Worm (Caenorhabditis elegans) whole organism, young adult: ENCODE measurements around the gene K09E9.1.

Experiments
- B0019.2 ChIP-seq: fragments of 200-800 bp; sonication (Bioruptor generic); conservative IDR thresholded peaks from 2 replicates; pipeline ENCODE4 v1.3.6; 2022; ENCODE audit warnings: missing genetic modification reagents, missing genetic modification characterization, missing compliant biosample characterization
- B0336.3 ChIP-seq: fragments of 200-800 bp; sonication (Bioruptor generic); IDR thresholded peaks from 2 replicates; pipeline ENCODE4 v1.3.6; 2022; ENCODE audit warnings: missing genetic modification characterization, missing compliant biosample characterization
- F57A8.1 ChIP-seq: fragments of 200-800 bp; sonication (Bioruptor generic); optimal IDR thresholded peaks from 2 replicates; lab custom pipeline; 2018; ENCODE audit warnings: mild to moderate bottlenecking, missing genetic modification characterization, moderate library complexity, missing compliant biosample characterization
- T26A5.8 ChIP-seq: sonication (generic microtip); optimal IDR thresholded peaks from 2 replicates; lab custom pipeline; 2016; ENCODE audit warnings: missing genetic modification characterization, missing compliant biosample characterization
- Y95B8A.8 ChIP-seq: fragments of 200-800 bp; sonication (Bioruptor generic); IDR thresholded peaks from 2 replicates; pipeline ENCODE4 v1.3.6; 2022; ENCODE audit warnings: missing genetic modification reagents, missing genetic modification characterization, missing compliant biosample characterization
- ZK185.1 ChIP-seq: sonication (generic microtip); optimal IDR thresholded peaks from 2 replicates; lab custom pipeline; 2016; ENCODE audit warnings: mild to moderate bottlenecking, missing genetic modification characterization, missing compliant biosample characterization; ENCODE audit not compliant: poor library complexity, severe bottlenecking
- akir-1 ChIP-seq: fragments of 200-800 bp; sonication (Bioruptor generic); optimal IDR thresholded peaks from 2 replicates; lab custom pipeline; 2018; ENCODE audit warnings: mild to moderate bottlenecking, missing genetic modification characterization, moderate library complexity, missing compliant biosample characterization
- ama-1 ChIP-seq, 3 experiments: fragments of 150-350 bp in 1 of 3; sonication (generic microtip) in 2 of 3; optimal IDR thresholded peaks; 2 replicates each; lab custom pipeline; 2014 to 2018; ENCODE audit warnings: missing biosample characterization in 2 of 3, missing genetic modification characterization in 2 of 3, missing genetic modification reagents in 2 of 3
- aptf-3 ChIP-seq: fragments of 200-800 bp; sonication (Bioruptor generic); IDR thresholded peaks from 2 replicates; pipeline ENCODE4 v1.3.6; 2022; ENCODE audit warnings: missing genetic modification characterization, missing compliant biosample characterization
- atf-7 ChIP-seq: sonication (generic microtip); optimal IDR thresholded peaks from 2 replicates; lab custom pipeline; 2017; ENCODE audit warnings: mild to moderate bottlenecking, missing genetic modification characterization, missing compliant biosample characterization
- attf-5 ChIP-seq: fragments of 200-800 bp; sonication (Bioruptor generic); optimal IDR thresholded peaks from 2 replicates; lab custom pipeline; 2018; ENCODE audit warnings: mild to moderate bottlenecking, missing genetic modification characterization, missing compliant biosample characterization
- cebp-1 ChIP-seq, 2 experiments: fragments of 200-800 bp in 1 of 2; sonication (Bioruptor generic) in 1 of 2; sonication (generic microtip) in 1 of 2; IDR thresholded peaks in 1 of 2; optimal IDR thresholded peaks in 1 of 2; 2 replicates each; pipeline versions ENCODE4 v1.3.6 to Lab custom; 2017 to 2022; ENCODE audit warnings: missing compliant biosample characterization in 2 of 2, missing genetic modification characterization in 2 of 2, mild to moderate bottlenecking in 1 of 2, missing genetic modification reagents in 1 of 2, moderate library complexity in 1 of 2
- ceh-79 ChIP-seq: sonication (generic microtip); optimal IDR thresholded peaks from 2 replicates; lab custom pipeline; 2017; ENCODE audit warnings: mild to moderate bottlenecking, missing genetic modification characterization, missing compliant biosample characterization
- ceh-91 ChIP-seq: fragments of 200-800 bp; sonication (Bioruptor generic); IDR thresholded peaks from 2 replicates; pipeline ENCODE4 v1.3.6; 2022; ENCODE audit warnings: missing genetic modification reagents, missing genetic modification characterization, missing compliant biosample characterization
- dpl-1 ChIP-seq: fragments of 150-350 bp; optimal IDR thresholded peaks from 2 replicates; lab custom pipeline; 2014; ENCODE audit warnings: missing biosample characterization, missing genetic modification reagents, missing genetic modification characterization
- egl-44 ChIP-seq: fragments of 200-800 bp; sonication (Bioruptor generic); IDR thresholded peaks from 2 replicates; pipeline ENCODE4 v1.3.6; 2022; ENCODE audit warnings: missing genetic modification reagents, missing genetic modification characterization, missing compliant biosample characterization
- egrh-3 ChIP-seq: fragments of 200-800 bp; sonication (Bioruptor generic); IDR thresholded peaks from 2 replicates; pipeline ENCODE4 v1.3.6; 2022; ENCODE audit warnings: missing genetic modification reagents, missing genetic modification characterization, missing compliant biosample characterization
- hmg-1.2 ChIP-seq: fragments of 200-800 bp; sonication (Bioruptor generic); IDR thresholded peaks from 2 replicates; pipeline ENCODE4 v1.3.6; 2022; ENCODE audit warnings: missing genetic modification reagents, missing genetic modification characterization, missing compliant biosample characterization
- let-526 ChIP-seq: fragments of 200-800 bp; sonication (Bioruptor generic); IDR thresholded peaks from 2 replicates; pipeline ENCODE4 v1.3.6; 2022; ENCODE audit warnings: missing genetic modification reagents, missing genetic modification characterization, missing compliant biosample characterization
- let-607 ChIP-seq, 2 experiments: fragments of 200-800 bp in 1 of 2; sonication (Bioruptor generic) in 1 of 2; sonication (generic microtip) in 1 of 2; optimal IDR thresholded peaks; 2 replicates each; lab custom pipeline; 2016 to 2018; ENCODE audit warnings: mild to moderate bottlenecking in 2 of 2, missing compliant biosample characterization in 2 of 2, missing genetic modification characterization in 2 of 2, moderate library complexity in 2 of 2, missing genotype in 1 of 2
- lin-35 ChIP-seq, 3 experiments: fragments of 150-350 bp in 2 of 3; sonication (generic microtip) in 1 of 3; optimal IDR thresholded peaks; 2 replicates each; lab custom pipeline; 2014 to 2018; ENCODE audit warnings: missing biosample characterization in 3 of 3, missing genetic modification characterization in 3 of 3, missing genetic modification reagents in 3 of 3
- lir-1 ChIP-seq: fragments of 200-800 bp; sonication (Bioruptor generic); conservative IDR thresholded peaks from 2 replicates; pipeline ENCODE4 v1.3.6; 2022; ENCODE audit warnings: missing genetic modification reagents, missing genetic modification characterization, missing compliant biosample characterization
- madf-10 ChIP-seq: sonication (generic microtip); optimal IDR thresholded peaks from 2 replicates; lab custom pipeline; 2016; ENCODE audit warnings: mild to moderate bottlenecking, missing genetic modification characterization, missing compliant biosample characterization
- madf-3 ChIP-seq: fragments of 200-800 bp; sonication (Bioruptor generic); IDR thresholded peaks from 2 replicates; pipeline ENCODE4 v1.3.6; 2022; ENCODE audit warnings: missing genetic modification reagents, missing genetic modification characterization, missing compliant biosample characterization
- madf-6 ChIP-seq: fragments of 200-800 bp; sonication (Bioruptor generic); IDR thresholded peaks from 2 replicates; pipeline ENCODE4 v1.3.6; 2022; ENCODE audit warnings: missing genetic modification reagents, missing genetic modification characterization, missing compliant biosample characterization
- madf-8 ChIP-seq: fragments of 200-800 bp; sonication (Bioruptor generic); conservative IDR thresholded peaks from 2 replicates; pipeline ENCODE4 v1.3.6; 2022; ENCODE audit warnings: missing genetic modification reagents, missing genetic modification characterization, missing compliant biosample characterization
- mel-28 ChIP-seq: sonication (generic microtip); optimal IDR thresholded peaks from 2 replicates; lab custom pipeline; 2016; ENCODE audit warnings: borderline replicate concordance, mild to moderate bottlenecking, missing genetic modification characterization, missing compliant biosample characterization
- mxl-1 ChIP-seq: sonication (generic microtip); optimal IDR thresholded peaks from 2 replicates; lab custom pipeline; 2016; ENCODE audit warnings: missing genetic modification characterization, missing compliant biosample characterization
- nfyb-1 ChIP-seq: fragments of 200-800 bp; sonication (Bioruptor generic); IDR thresholded peaks from 2 replicates; pipeline ENCODE4 v1.3.6; 2022; ENCODE audit warnings: missing genetic modification reagents, missing genetic modification characterization, missing compliant biosample characterization
- nhr-120 ChIP-seq: fragments of 200-800 bp; sonication (Bioruptor generic); IDR thresholded peaks from 2 replicates; pipeline ENCODE4 v1.3.6; 2022; ENCODE audit warnings: missing genetic modification characterization, missing compliant biosample characterization
- nhr-90 ChIP-seq: sonication (generic microtip); optimal IDR thresholded peaks from 2 replicates; lab custom pipeline; 2016; ENCODE audit warnings: missing genotype, mild to moderate bottlenecking, missing genetic modification characterization, missing compliant biosample characterization
- pbrm-1 ChIP-seq: fragments of 200-800 bp; sonication (Bioruptor generic); IDR thresholded peaks from 2 replicates; pipeline ENCODE4 v1.3.6; 2022; ENCODE audit warnings: missing genetic modification reagents, missing genetic modification characterization, missing compliant biosample characterization
- pha-4 ChIP-seq: fragments of 150-350 bp; sonication (generic microtip); optimal IDR thresholded peaks from 2 replicates; lab custom pipeline; 2014; ENCODE audit warnings: missing biosample characterization, missing genetic modification reagents, missing genetic modification characterization
- rcor-1 ChIP-seq: fragments of 200-800 bp; sonication (Bioruptor generic); IDR thresholded peaks from 2 replicates; pipeline ENCODE4 v1.3.6; 2022; ENCODE audit warnings: missing genetic modification reagents, missing genetic modification characterization, missing compliant biosample characterization
- repo-1 ChIP-seq: sonication (generic microtip); optimal IDR thresholded peaks from 2 replicates; lab custom pipeline; 2017; ENCODE audit warnings: mild to moderate bottlenecking, missing genetic modification characterization, missing compliant biosample characterization
- snpc-1.1 ChIP-seq: sonication (generic microtip); optimal IDR thresholded peaks from 2 replicates; lab custom pipeline; 2017; ENCODE audit warnings: missing genetic modification characterization, mild to moderate bottlenecking, missing compliant biosample characterization, antibody characterized with exemption, moderate library complexity, missing genotype, missing genetic modification reagents; ENCODE audit not compliant: insufficient read depth
- snpc-4 ChIP-seq, 5 experiments: fragments of 150-350 bp in 1 of 5; sonication (generic microtip) in 4 of 5; optimal IDR thresholded peaks; 2 replicates each; lab custom pipeline; 2014 to 2018; ENCODE audit warnings: missing genetic modification characterization in 5 of 5, missing biosample characterization in 3 of 5, antibody characterized with exemption in 2 of 5, mild to moderate bottlenecking in 2 of 5, missing compliant biosample characterization in 2 of 5, missing genotype in 2 of 5, moderate library complexity in 2 of 5, missing genetic modification reagents in 1 of 5
- tlf-1 ChIP-seq: fragments of 200-800 bp; sonication (Bioruptor generic); optimal IDR thresholded peaks from 2 replicates; lab custom pipeline; 2018; ENCODE audit warnings: mild to moderate bottlenecking, missing genetic modification characterization, missing compliant biosample characterization
- unc-130 ChIP-seq: sonication (generic microtip); optimal IDR thresholded peaks from 2 replicates; lab custom pipeline; 2016; ENCODE audit warnings: missing genetic modification reagents, missing genetic modification characterization, missing compliant biosample characterization

K09E9.1 gene

ce11 chrX:15607498-15608019 lies 12.7 kb upstream of the K09E9.1 start, which contains the start of gene nipi-3 (continued):
- TF ChIP-seq nhr-90 (tag; lab: Kevin White, UChicago) (peak; percentile 88), nhr-120 (GFP tag; lab: Robert Waterston, UW) (no peak), Y95B8A.8 (GFP tag; lab: Robert Waterston, UW) (peak; percentile 77; the same call in 1 of the 2 replicates), snpc-1.1 (tag; lab: Kevin White, UChicago) (no peak), cebp-1 (GFP tag; IDR thresholded peaks at IDR 0.05; lab: Robert Waterston, UW) (peak; percentile 100), cebp-1 (tag; optimal IDR thresholded peaks at IDR 0.05; lab: Kevin White, UChicago) (peak; percentile 100), unc-130 (GFP tag; lab: Kevin White, UChicago) (no peak), ceh-91 (no peak), egrh-3 (GFP tag; lab: Robert Waterston, UW) (peak; percentile 68), madf-10 (tag; lab: Kevin White, UChicago) (peak; percentile 90), dpl-1 (GFP tag; lab: Kevin White, UChicago) (no peak)

- no peak for TF ChIP-seq madf-10 (tag; lab: Kevin White, UChicago)
- TF ChIP-seq lin-35 (GFP tag; optimal IDR thresholded peaks at IDR 0.05; lab: Kevin White, UChicago) = peak in 1 of 3 experiments; percentile 44
- 0 out of 2 replicates have a peak, but pooled peaks have one; percentile 19 for TF ChIP-seq lir-1
- no peak for TF ChIP-seq repo-1 (tag; lab: Kevin White, UChicago)
- TF ChIP-seq akir-1 = no peak
- no peak for TF ChIP-seq tlf-1 (GFP tag; lab: Kevin White, UChicago)
- peak; percentile 30 for TF ChIP-seq atf-7 (tag; lab: Kevin White, UChicago)
- peak; percentile 35; the same call in 1 of the 2 replicates for TF ChIP-seq cebp-1 (GFP tag; IDR thresholded peaks at IDR 0.05; lab: Robert Waterston, UW)
- TF ChIP-seq cebp-1 (tag; optimal IDR thresholded peaks at IDR 0.05; lab: Kevin White, UChicago) = peak; percentile 97
- no peak for TF ChIP-seq mxl-1 (tag; lab: Kevin White, UChicago)
Observed at ce11 chrX:15608593-15608992, 11.7 kb upstream of the K09E9.1 start.

ce11 chrX:15609698-15610097 lies 10.6 kb upstream of the K09E9.1 start:
- TF ChIP-seq madf-3 (GFP tag; lab: Robert Waterston, UW) (0 out of 2 replicates have a peak, but pooled peaks have one; percentile 1), F57A8.1 (GFP tag; lab: Kevin White, UChicago) (no peak)

ce11 chrX:15610527-15611091 lies 9.7 kb upstream of the K09E9.1 start:
- peak; percentile 58; the same call in 1 of the 2 replicates for TF ChIP-seq let-526 (GFP tag; lab: Robert Waterston, UW)
- no peak for TF ChIP-seq T26A5.8
- peak; percentile 76 for TF ChIP-seq pha-4 (tag; lab: Kevin White, UChicago)
- TF ChIP-seq ceh-79 (tag; lab: Kevin White, UChicago) = no peak
- no peak for TF ChIP-seq B0019.2
- no peak for TF ChIP-seq ama-1 (optimal IDR thresholded peaks at IDR 0.05; lab: Kevin White, UChicago)
- TF ChIP-seq ama-1 (GFP tag; optimal IDR thresholded peaks at IDR 0.05; lab: Kevin White, UChicago) = peak in 1 of 2 experiments; percentile 76
- TF ChIP-seq let-607 (tag; optimal IDR thresholded peaks at IDR 0.05; lab: Kevin White, UChicago) = peak; percentile 59 to 72
- no peak for TF ChIP-seq aptf-3
- TF ChIP-seq B0336.3 (GFP tag; lab: Robert Waterston, UW) = peak; percentile 91
- TF ChIP-seq mel-28 = no peak
- 0 out of 2 replicates have a peak, but pooled peaks have one; percentile 41 for TF ChIP-seq pbrm-1 (GFP tag; lab: Robert Waterston, UW)
- TF ChIP-seq attf-5 (GFP tag; lab: Kevin White, UChicago) = peak; percentile 59
- peak; percentile 20; the same call in 1 of the 2 replicates for TF ChIP-seq hmg-1.2 (GFP tag; lab: Robert Waterston, UW)
- 0 out of 2 replicates have a peak, but pooled peaks have one; percentile 28 for TF ChIP-seq egl-44 (GFP tag; lab: Robert Waterston, UW)
- peak; percentile 52 for TF ChIP-seq rcor-1 (GFP tag; lab: Robert Waterston, UW)
- TF ChIP-seq ZK185.1 (tag; lab: Kevin White, UChicago) = peak; percentile 7
- TF ChIP-seq madf-10 (tag; lab: Kevin White, UChicago) = peak; percentile 68
- no peak for TF ChIP-seq snpc-4 (GFP tag; optimal IDR thresholded peaks at IDR 0.05; lab: Kevin White, UChicago)
- TF ChIP-seq snpc-4 (tag; optimal IDR thresholded peaks at IDR 0.05; lab: Kevin White, UChicago) = peak in 3 of 4 experiments; percentile 35 to 66 (median 41)
- TF ChIP-seq madf-6 (GFP tag; lab: Robert Waterston, UW) = no peak
- no peak for TF ChIP-seq madf-8 (GFP tag; lab: Robert Waterston, UW)
- peak; percentile 81; the same call in 1 of the 2 replicates for TF ChIP-seq nfyb-1 (GFP tag; lab: Robert Waterston, UW)
